Fruit fly (Drosophila melanogaster) whole organism, adult: ENCODE measurements around the gene CG33003.

ENCODE experiments used
- CG12768 ChIP-seq: fragments of 200-800 bp; sonication (Bioruptor generic); optimal IDR thresholded peaks from 2 replicates; lab custom pipeline; 2017; ENCODE audit warnings: missing biosample characterization, missing genetic modification characterization, mild to moderate bottlenecking, moderate library complexity, missing genetic modification reagents
- CG1620 ChIP-seq: fragments of 200-800 bp; sonication (Bioruptor generic); optimal IDR thresholded peaks from 2 replicates; lab custom pipeline; 2016; ENCODE audit warnings: missing biosample characterization, missing genetic modification characterization
- CG33017 ChIP-seq: fragments of 200-800 bp; sonication (Bioruptor generic); optimal IDR thresholded peaks from 2 replicates; lab custom pipeline; 2018; ENCODE audit warnings: missing biosample characterization, mild to moderate bottlenecking, missing genetic modification characterization, moderate library complexity
- CG7101 ChIP-seq: fragments of 200-800 bp; sonication (Bioruptor generic); optimal IDR thresholded peaks from 2 replicates; lab custom pipeline; 2018; ENCODE audit warnings: missing biosample characterization, mild to moderate bottlenecking, missing genetic modification characterization, moderate library complexity
- Crg-1 ChIP-seq: fragments of 200-800 bp; sonication (Bioruptor generic); optimal IDR thresholded peaks from 2 replicates; lab custom pipeline; 2016; ENCODE audit warnings: missing biosample characterization, missing genetic modification characterization
- cnc ChIP-seq, 2 experiments: fragments of >200 bp; optimal IDR thresholded peaks; 2 replicates each; lab custom pipeline; 2017
- kay ChIP-seq: fragments of 200-800 bp; sonication (Bioruptor generic); peaks from one replicate; lab custom pipeline; 2016; ENCODE audit warnings: missing biosample characterization, missing genetic modification characterization, borderline replicate concordance
- pad ChIP-seq: fragments of 200-800 bp; sonication (Bioruptor generic); optimal IDR thresholded peaks from 3 replicates; lab custom pipeline; 2017; ENCODE audit warnings: missing biosample characterization, missing genetic modification characterization, mild to moderate bottlenecking, moderate library complexity, missing genetic modification reagents
- toe ChIP-seq: fragments of 200-800 bp; sonication (Bioruptor generic); optimal IDR thresholded peaks from 2 replicates; lab custom pipeline; 2016; ENCODE audit warnings: missing biosample characterization, missing genetic modification characterization

DNA sequence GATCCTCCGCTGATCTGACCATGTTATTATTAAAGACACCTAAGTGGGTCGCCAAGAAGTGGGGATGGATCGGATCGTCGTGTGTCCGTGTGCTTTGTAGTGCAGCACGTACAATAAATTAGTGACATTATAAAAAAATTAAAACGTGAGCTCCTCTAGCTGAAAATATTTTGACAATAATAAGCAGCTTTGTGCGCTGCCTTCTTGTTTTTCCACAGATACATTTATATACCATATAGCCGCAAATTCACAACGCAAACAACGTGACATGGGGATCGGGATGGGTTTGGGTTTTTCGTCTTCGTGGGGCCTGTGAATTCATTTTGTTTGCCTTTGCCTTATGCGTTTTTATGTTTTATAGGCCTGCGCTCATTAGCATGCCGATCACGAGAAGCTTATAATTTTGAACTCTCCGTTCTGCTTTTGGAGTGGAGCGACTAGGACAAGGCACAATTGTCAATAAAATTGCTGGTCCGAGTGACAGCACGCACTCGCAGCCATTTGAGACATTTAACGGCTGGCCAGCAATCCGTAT is 34.9 kb upstream of the CG33003 start:
- TF ChIP-seq toe (GFP tag; lab: Kevin White, UChicago) (no peak), CG12768 (GFP tag; lab: Kevin White, UChicago) (no peak), kay (GFP tag; lab: Kevin White, UChicago) (no peak), cnc (optimal IDR thresholded peaks at IDR 0.05; lab: Kevin White, UChicago) (no peak), CG1620 (no peak), CG7101 (no peak), Crg-1 (no peak), CG33017 (tag; lab: Kevin White, UChicago) (no peak), pad (no peak)
